Fruit fly (Drosophila melanogaster) whole organism, wandering third instar larva: ENCODE data around the gene CG14262.

Source experiments
- CrebA ChIP-seq: fragments of 200-800 bp; sonication (Bioruptor generic); optimal IDR thresholded peaks from 2 replicates; lab custom pipeline; 2016; ENCODE audit warnings: missing biosample characterization, mild to moderate bottlenecking, missing genetic modification characterization, borderline replicate concordance
- Dfd ChIP-seq: fragments of >200 bp; optimal IDR thresholded peaks from 2 replicates; lab custom pipeline; 2017; ENCODE audit warnings: missing biosample characterization, missing genetic modification characterization
- Jra ChIP-seq: sonication (Bioruptor generic); optimal IDR thresholded peaks from 2 replicates; lab custom pipeline; 2016; ENCODE audit warnings: missing biosample characterization, missing genetic modification characterization
- Myc ChIP-seq: fragments of >200 bp; optimal IDR thresholded peaks from 2 replicates; lab custom pipeline; 2017
- N ChIP-seq: fragments of >200 bp; optimal IDR thresholded peaks from 2 replicates; lab custom pipeline; 2018; ENCODE audit warnings: missing biosample characterization, missing external identifiers, missing genetic modification characterization
- Sp1 ChIP-seq: fragments of 200-800 bp; sonication (Bioruptor generic); optimal IDR thresholded peaks from 3 replicates; lab custom pipeline; 2019; ENCODE audit warnings: missing biosample characterization, mild to moderate bottlenecking, missing genetic modification characterization, moderate library complexity
- br ChIP-seq: fragments of 200-800 bp; sonication (Bioruptor generic); optimal IDR thresholded peaks from 2 replicates; lab custom pipeline; 2016; ENCODE audit warnings: missing biosample characterization, missing genetic modification characterization
- fru ChIP-seq: fragments of 200-800 bp; sonication (Bioruptor generic); optimal IDR thresholded peaks from 3 replicates; lab custom pipeline; 2016; ENCODE audit warnings: missing biosample characterization, mild to moderate bottlenecking, missing genetic modification characterization
- h ChIP-seq: fragments of 200-800 bp; sonication (Bioruptor generic); optimal IDR thresholded peaks from 3 replicates; lab custom pipeline; 2016; ENCODE audit warnings: missing biosample characterization, mild to moderate bottlenecking, missing genetic modification characterization
- pan ChIP-seq: fragments of >200 bp; optimal IDR thresholded peaks from 2 replicates; lab custom pipeline; 2017
- rgr ChIP-seq: fragments of 200-800 bp; sonication (Bioruptor generic); optimal IDR thresholded peaks from 3 replicates; lab custom pipeline; 2016; ENCODE audit warnings: missing biosample characterization, mild to moderate bottlenecking, missing genetic modification characterization
- sage ChIP-seq: fragments of 200-800 bp; sonication (Bioruptor generic); optimal IDR thresholded peaks from 2 replicates; lab custom pipeline; 2016; ENCODE audit warnings: missing biosample characterization, mild to moderate bottlenecking, missing genetic modification characterization
- usp ChIP-seq: fragments of >200 bp; optimal IDR thresholded peaks from 2 replicates; lab custom pipeline; 2017; ENCODE audit warnings: missing biosample characterization, missing genetic modification characterization

- TF ChIP-seq Sp1 (GFP tag; lab: Kevin White, UChicago) (no peak), h (no peak), CrebA (GFP tag; lab: Kevin White, UChicago) (no peak), Jra (GFP tag; lab: Kevin White, UChicago) (no peak), Dfd (GFP tag; lab: Kevin White, UChicago) (no peak), Myc (lab: Kevin White, UChicago) (no peak), fru (no peak), N (GFP tag; lab: Kevin White, UChicago) (no peak), pan (lab: Kevin White, UChicago) (no peak), rgr (no peak), br (GFP tag; lab: Kevin White, UChicago) (no peak), sage (GFP tag; lab: Kevin White, UChicago) (no peak), usp (no peak)
These were observed 26.6 kb downstream of the CG14262 start, which contains the start of the genes CG31064 and PolA2 for dm6 chr3R:27238438-27239301.
